Fruit fly (Drosophila melanogaster): ENCODE measurements around the gene Tom.

DNA sequence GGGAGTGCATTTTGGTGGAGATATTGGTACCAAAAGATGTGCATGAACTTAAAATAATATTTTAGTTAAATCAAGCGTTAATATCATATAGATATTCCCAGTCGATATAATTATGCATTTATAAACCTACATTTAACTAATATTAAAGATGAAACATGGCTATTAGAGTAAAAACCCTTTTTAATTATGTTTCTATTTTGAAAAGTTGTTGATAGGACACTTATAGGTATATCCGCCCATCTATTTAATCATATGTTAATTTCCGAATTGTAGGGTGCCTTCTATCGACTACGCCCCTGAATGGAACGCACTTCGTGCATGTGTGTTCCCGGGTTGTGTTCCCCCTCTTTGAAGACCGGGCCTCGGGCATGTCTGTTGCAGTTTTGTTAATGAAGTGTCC lies 36.6 kb downstream of the Tom start:
- TF ChIP-seq Dll (optimal IDR thresholded peaks at IDR 0.05) (no peak), CG8478 (optimal IDR thresholded peaks at IDR 0.05) (no peak), pan (optimal IDR thresholded peaks at IDR 0.05) (no peak), usp (GFP tag; optimal IDR thresholded peaks at IDR 0.05) (no peak), psq (optimal IDR thresholded peaks at IDR 0.05) (no peak)

Measured in whole organism.